Worm (Caenorhabditis elegans) whole organism, L1 larva: ENCODE results near the gene C47E12.10.

Source experiments
- C04F5.9 ChIP-seq: sonication (generic microtip); optimal IDR thresholded peaks from 2 replicates; lab custom pipeline; 2016; ENCODE audit warnings: missing genetic modification characterization, missing compliant biosample characterization
- C16A3.4 ChIP-seq: fragments of 150-350 bp; optimal IDR thresholded peaks from 2 replicates; lab custom pipeline; 2014; ENCODE audit warnings: missing biosample characterization, missing genetic modification characterization
- F16B12.6 ChIP-seq: fragments of 150-350 bp; optimal IDR thresholded peaks from 2 replicates; lab custom pipeline; 2014; ENCODE audit warnings: missing biosample characterization, missing genetic modification characterization
- ceh-82 ChIP-seq, 3 experiments: fragments of 150-350 bp in 1 of 3; sonication (generic microtip) in 2 of 3; optimal IDR thresholded peaks; 2 replicates each; lab custom pipeline; 2014 to 2017; ENCODE audit warnings: missing biosample characterization in 3 of 3, missing genetic modification characterization in 3 of 3
- ceh-88 ChIP-seq: fragments of 200-800 bp; sonication (Bioruptor generic); IDR thresholded peaks from 2 replicates; pipeline ENCODE4 v1.3.6; 2022; ENCODE audit warnings: missing genetic modification characterization, missing compliant biosample characterization
- ces-1 ChIP-seq: fragments of 150-350 bp; optimal IDR thresholded peaks from 2 replicates; lab custom pipeline; 2014; ENCODE audit warnings: missing biosample characterization, missing genetic modification reagents, missing genetic modification characterization
- dpl-1 ChIP-seq, 3 experiments: fragments of 150-350 bp in 2 of 3; sonication (generic microtip) in 1 of 3; optimal IDR thresholded peaks; 2 replicates each; lab custom pipeline; 2014 to 2017; ENCODE audit warnings: missing biosample characterization in 3 of 3, missing genetic modification characterization in 3 of 3, missing genetic modification reagents in 3 of 3
- efl-1 ChIP-seq, 4 experiments: fragments of 150-350 bp; optimal IDR thresholded peaks in 3 of 4; peaks in 1 of 4; 1 replicate in 1 of 4; 2 replicates in 3 of 4; lab custom pipeline; 2014; ENCODE audit warnings: missing biosample characterization in 2 of 4, missing genetic modification characterization in 2 of 4, missing genetic modification reagents in 2 of 4
- egl-13 ChIP-seq: sonication (generic microtip); optimal IDR thresholded peaks from 2 replicates; lab custom pipeline; 2016; ENCODE audit warnings: missing genotype, missing genetic modification reagents, missing genetic modification characterization, missing compliant biosample characterization
- elt-3 ChIP-seq, 6 experiments: fragments of 150-350 bp in 1 of 6; sonication (generic microtip); optimal IDR thresholded peaks; 2 replicates each; lab custom pipeline; 2017 to 2018; ENCODE audit warnings: missing biosample characterization in 6 of 6, missing genetic modification characterization in 6 of 6, inconsistent platforms in 1 of 6
- fkh-4 ChIP-seq: sonication (generic microtip); optimal IDR thresholded peaks from 2 replicates; lab custom pipeline; 2016; ENCODE audit warnings: missing compliant biosample characterization, missing genetic modification characterization, borderline replicate concordance
- grh-1 ChIP-seq: fragments of 200-800 bp; sonication (Bioruptor generic); IDR thresholded peaks from 2 replicates; pipeline ENCODE4 v1.3.6; 2022; ENCODE audit warnings: missing genetic modification reagents, missing genetic modification characterization, missing compliant biosample characterization
- hlh-4 ChIP-seq: sonication (generic microtip); optimal IDR thresholded peaks from 2 replicates; lab custom pipeline; 2016; ENCODE audit warnings: mild to moderate bottlenecking, missing genetic modification characterization, missing compliant biosample characterization
- hpl-2 ChIP-seq: fragments of 150-350 bp; optimal IDR thresholded peaks from 2 replicates; lab custom pipeline; 2014; ENCODE audit warnings: missing biosample characterization, missing genetic modification reagents, missing genetic modification characterization
- lin-14 ChIP-seq: fragments of 200-800 bp; sonication (Bioruptor generic); optimal IDR thresholded peaks from 2 replicates; lab custom pipeline; 2018; ENCODE audit warnings: mild to moderate bottlenecking, missing genetic modification characterization, moderate library complexity, missing compliant biosample characterization
- lin-15B ChIP-seq: fragments of 150-350 bp; sonication (generic microtip); optimal IDR thresholded peaks from 3 replicates; lab custom pipeline; 2014; ENCODE audit warnings: missing biosample characterization, missing genetic modification characterization
- lin-35 ChIP-seq, 2 experiments: fragments of 150-350 bp; optimal IDR thresholded peaks; 2 replicates each; lab custom pipeline; 2014; ENCODE audit warnings: missing biosample characterization in 2 of 2, missing genetic modification characterization in 2 of 2, missing genetic modification reagents in 2 of 2
- lir-3 ChIP-seq: sonication (generic microtip); optimal IDR thresholded peaks from 2 replicates; lab custom pipeline; 2016; ENCODE audit warnings: mild to moderate bottlenecking, missing genetic modification characterization, moderate library complexity, missing compliant biosample characterization; ENCODE audit not compliant: poor library complexity
- lsy-2 ChIP-seq, 2 experiments: fragments of 150-350 bp; optimal IDR thresholded peaks; 2 replicates each; lab custom pipeline; 2014; ENCODE audit warnings: missing biosample characterization in 2 of 2, missing genetic modification characterization in 2 of 2
- mep-1 ChIP-seq: fragments of 150-350 bp; optimal IDR thresholded peaks from 2 replicates; lab custom pipeline; 2014; ENCODE audit warnings: missing biosample characterization, missing genetic modification characterization
- nhr-11 ChIP-seq: fragments of 150-350 bp; optimal IDR thresholded peaks from 2 replicates; lab custom pipeline; 2014; ENCODE audit warnings: missing biosample characterization, missing genetic modification characterization
- nhr-237 ChIP-seq: fragments of 150-350 bp; optimal IDR thresholded peaks from 2 replicates; lab custom pipeline; 2014; ENCODE audit warnings: missing biosample characterization, missing genetic modification characterization
- nhr-47 ChIP-seq: sonication (generic microtip); optimal IDR thresholded peaks from 2 replicates; lab custom pipeline; 2016; ENCODE audit warnings: mild to moderate bottlenecking, missing genetic modification characterization, moderate library complexity, missing compliant biosample characterization
- nhr-71 ChIP-seq: sonication (generic microtip); optimal IDR thresholded peaks from 2 replicates; lab custom pipeline; 2016; ENCODE audit warnings: mild to moderate bottlenecking, missing genetic modification characterization, moderate library complexity, missing compliant biosample characterization
- nhr-77 ChIP-seq: fragments of 150-350 bp; optimal IDR thresholded peaks from 2 replicates; lab custom pipeline; 2014; ENCODE audit warnings: missing biosample characterization, missing genetic modification characterization
- pax-3 ChIP-seq: fragments of 200-800 bp; sonication (Bioruptor generic); optimal IDR thresholded peaks from 2 replicates; lab custom pipeline; 2018; ENCODE audit warnings: mild to moderate bottlenecking, missing genetic modification characterization, moderate library complexity, missing compliant biosample characterization
- skn-1 ChIP-seq: fragments of 150-350 bp; optimal IDR thresholded peaks from 2 replicates; lab custom pipeline; 2014; ENCODE audit warnings: missing biosample characterization, missing genetic modification characterization
- snu-23 ChIP-seq: sonication (generic microtip); optimal IDR thresholded peaks from 2 replicates; lab custom pipeline; 2016; ENCODE audit warnings: missing genetic modification characterization, missing compliant biosample characterization
- sox-4 ChIP-seq: sonication (generic microtip); optimal IDR thresholded peaks from 2 replicates; lab custom pipeline; 2016; ENCODE audit warnings: missing genetic modification characterization, missing compliant biosample characterization
- sup-37 ChIP-seq: fragments of 200-800 bp; sonication (Bioruptor generic); optimal IDR thresholded peaks from 2 replicates; lab custom pipeline; 2018; ENCODE audit warnings: mild to moderate bottlenecking, missing genetic modification characterization, missing compliant biosample characterization
- swsn-7 ChIP-seq: sonication (generic microtip); optimal IDR thresholded peaks from 2 replicates; lab custom pipeline; 2016; ENCODE audit warnings: missing genetic modification characterization, missing compliant biosample characterization
- tbx-2 ChIP-seq: sonication (generic microtip); optimal IDR thresholded peaks from 2 replicates; lab custom pipeline; 2016; ENCODE audit warnings: missing genetic modification characterization, missing compliant biosample characterization
- vab-15 ChIP-seq: sonication (generic microtip); optimal IDR thresholded peaks from 2 replicates; lab custom pipeline; 2017; ENCODE audit warnings: missing genotype, mild to moderate bottlenecking, missing genetic modification characterization, missing compliant biosample characterization
- xbp-1 ChIP-seq: sonication (generic microtip); optimal IDR thresholded peaks from 2 replicates; lab custom pipeline; 2016; ENCODE audit warnings: missing genetic modification characterization, missing compliant biosample characterization
- ztf-11 ChIP-seq, 2 experiments: sonication (generic microtip); optimal IDR thresholded peaks; 2 replicates each; lab custom pipeline; 2016 to 2017; ENCODE audit warnings: missing genetic modification characterization in 2 of 2, missing biosample characterization in 1 of 2, missing compliant biosample characterization in 1 of 2
- ztf-4 ChIP-seq: fragments of 150-350 bp; optimal IDR thresholded peaks from 2 replicates; lab custom pipeline; 2014; ENCODE audit warnings: missing biosample characterization, missing genetic modification characterization

C47E12.10 gene

ce11 chrIV:9932055-9932454 is 40.5 kb upstream of the C47E12.10 start, which contains the start of the genes trmt-10A and F25H8.2:
Gene trmt-10A, minus strand, starts transcription at chrIV:9932213.
Gene F25H8.2, plus strand, starts transcription at chrIV:9932235.
- no peak for TF ChIP-seq sup-37
- TF ChIP-seq xbp-1 (tag; lab: Kevin White, UChicago) = peak; percentile 13
- peak; percentile 34 to 83 for TF ChIP-seq lsy-2 (tag; optimal IDR thresholded peaks at IDR 0.05; lab: Kevin White, UChicago)
- peak; percentile 58 for TF ChIP-seq lin-14 (GFP tag; lab: Kevin White, UChicago)
- peak; percentile 77 for TF ChIP-seq skn-1 (tag; lab: Kevin White, UChicago)
- TF ChIP-seq nhr-71 (tag; lab: Kevin White, UChicago) = peak; percentile 36
- no peak for TF ChIP-seq ces-1 (GFP tag; lab: Kevin White, UChicago)
- TF ChIP-seq F16B12.6 (tag; lab: Kevin White, UChicago) = peak; percentile 3
- no peak for TF ChIP-seq grh-1 (GFP tag; lab: Robert Waterston, UW)
- TF ChIP-seq fkh-4 (tag; lab: Kevin White, UChicago) = no peak
- TF ChIP-seq nhr-47 = peak; percentile 30
- peak; percentile 77 for TF ChIP-seq mep-1
- TF ChIP-seq ceh-88 (GFP tag; lab: Robert Waterston, UW) = no peak
- no peak for TF ChIP-seq swsn-7 (tag; lab: Kevin White, UChicago)
- peak; percentile 49 to 75 (median 52) for TF ChIP-seq dpl-1 (GFP tag; optimal IDR thresholded peaks at IDR 0.05; lab: Kevin White, UChicago)
- TF ChIP-seq ztf-11 (tag; optimal IDR thresholded peaks at IDR 0.05; lab: Kevin White, UChicago) = no peak
- TF ChIP-seq lin-35 (GFP tag; optimal IDR thresholded peaks at IDR 0.05; lab: Kevin White, UChicago) = peak; percentile 62 to 79
- TF ChIP-seq C16A3.4 (tag; lab: Kevin White, UChicago) = peak; percentile 67
- peak; percentile 38 for TF ChIP-seq snu-23 (GFP tag; lab: Kevin White, UChicago)
- TF ChIP-seq elt-3 (tag; optimal IDR thresholded peaks at IDR 0.05; lab: Kevin White, UChicago) = peak in 1 of 6 experiments; percentile 50
- TF ChIP-seq ztf-4 (tag; lab: Kevin White, UChicago) = no peak
- TF ChIP-seq lin-15B (tag; lab: Kevin White, UChicago) = peak; percentile 78
- TF ChIP-seq efl-1 (optimal IDR thresholded peaks at IDR 0.05; lab: Kevin White, UChicago) = peak; percentile 47 to 54
- TF ChIP-seq efl-1 (GFP tag; optimal IDR thresholded peaks at IDR 0.05 in 1 of 2; lab: Kevin White, UChicago) = peak; percentile 62 to 91
- TF ChIP-seq nhr-237 (tag; lab: Kevin White, UChicago) = no peak
- TF ChIP-seq, all 84 proteins: peak for 15

ce11 chrIV:9933580-9933979 is 39.0 kb upstream of the C47E12.10 start, which contains the start of gene spe-29:
Gene spe-29, plus strand, starts transcription at chrIV:9933880.
- TF ChIP-seq efl-1 (optimal IDR thresholded peaks at IDR 0.05; lab: Kevin White, UChicago) (no peak), efl-1 (GFP tag; optimal IDR thresholded peaks at IDR 0.05 in 1 of 2; lab: Kevin White, UChicago) (peak in 1 of 2 experiments; percentile 1), grh-1 (GFP tag; lab: Robert Waterston, UW) (no peak)

ce11 chrIV:9943214-9943613 is 29.4 kb upstream of the C47E12.10 start:
- TF ChIP-seq vab-15 (tag; lab: Kevin White, UChicago) (no peak), skn-1 (tag; lab: Kevin White, UChicago) (no peak), lsy-2 (tag; optimal IDR thresholded peaks at IDR 0.05; lab: Kevin White, UChicago) (no peak)

DNA sequence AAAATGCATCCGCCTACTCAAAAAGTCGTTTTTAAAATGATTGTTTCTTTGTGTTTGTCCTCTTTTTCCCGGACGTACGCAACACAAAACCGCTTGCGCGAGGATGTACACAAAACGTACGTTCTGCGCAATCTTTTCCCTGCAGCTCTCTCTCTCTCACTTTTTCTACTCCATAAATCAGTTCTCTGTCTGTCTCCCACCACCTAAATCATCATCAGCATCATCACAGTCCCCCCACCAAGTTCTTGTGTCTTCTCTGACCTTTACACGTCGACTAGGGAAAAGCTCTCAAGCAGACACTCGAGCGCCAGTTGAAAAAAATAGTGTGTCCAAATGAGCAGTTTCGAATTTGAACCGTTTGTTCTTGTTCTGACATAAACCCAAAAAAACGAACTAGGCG is 28.3 kb upstream of the C47E12.10 start:
- no peak for TF ChIP-seq hlh-4 (tag; lab: Kevin White, UChicago)
- TF ChIP-seq efl-1 (optimal IDR thresholded peaks at IDR 0.05; lab: Kevin White, UChicago) = no peak
- TF ChIP-seq efl-1 (GFP tag; optimal IDR thresholded peaks at IDR 0.05 in 1 of 2; lab: Kevin White, UChicago) = peak in 1 of 2 experiments; percentile 79
- TF ChIP-seq F16B12.6 (tag; lab: Kevin White, UChicago) = no peak
- TF ChIP-seq tbx-2 (tag; lab: Kevin White, UChicago) = peak; percentile 22
- TF ChIP-seq grh-1 (GFP tag; lab: Robert Waterston, UW) = no peak
- TF ChIP-seq egl-13 (tag; lab: Kevin White, UChicago) = no peak
- TF ChIP-seq pax-3 (tag; lab: Kevin White, UChicago) = no peak
- no peak for TF ChIP-seq nhr-11 (tag; lab: Kevin White, UChicago)
- no peak for TF ChIP-seq lir-3 (tag; lab: Kevin White, UChicago)
- no peak for TF ChIP-seq hpl-2 (GFP tag; lab: Kevin White, UChicago)
- TF ChIP-seq C04F5.9 (tag; lab: Kevin White, UChicago) = no peak
- TF ChIP-seq ceh-82 (tag; optimal IDR thresholded peaks at IDR 0.05; lab: Kevin White, UChicago) = no peak
- TF ChIP-seq nhr-77 (tag; lab: Kevin White, UChicago) = peak; percentile 45
- TF ChIP-seq sox-4 (tag; lab: Kevin White, UChicago) = no peak
